Worm (Caenorhabditis elegans) whole organism, L4/young adult: ENCODE measurements around the gene F58E6.8.

ENCODE experiments used
- W03F9.2 ChIP-seq: fragments of 150-350 bp; optimal IDR thresholded peaks from 2 replicates; lab custom pipeline; 2014; ENCODE audit warnings: missing biosample characterization, missing genetic modification characterization
- dao-5 ChIP-seq: sonication (generic microtip); optimal IDR thresholded peaks from 2 replicates; lab custom pipeline; 2016; ENCODE audit warnings: missing genotype, missing genetic modification characterization, moderate library complexity, missing compliant biosample characterization
- him-1 ChIP-seq: sonication (generic microtip); optimal IDR thresholded peaks from 2 replicates; lab custom pipeline; 2016; ENCODE audit warnings: missing genotype, missing genetic modification reagents, missing genetic modification characterization, missing compliant biosample characterization

DNA sequence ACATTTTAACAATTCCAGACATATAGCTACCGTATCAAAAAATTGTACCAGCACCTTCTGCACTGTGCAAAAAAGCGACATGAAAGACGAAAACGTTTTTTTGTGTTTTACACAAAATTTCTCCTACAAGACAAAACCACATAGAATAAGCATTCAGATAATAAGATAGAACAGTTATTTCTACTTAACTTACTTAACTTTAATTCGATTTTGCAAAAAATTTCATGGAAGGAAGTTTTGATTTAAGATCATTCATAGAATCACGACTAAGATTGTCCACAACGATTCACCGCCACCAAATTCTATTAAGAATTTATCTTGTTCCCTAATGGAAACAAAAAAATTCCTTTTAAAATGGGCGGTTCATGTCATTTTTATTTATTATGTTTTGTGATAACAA, 8.1 kb upstream of the F58E6.8 start:
- TF ChIP-seq him-1 (tag; lab: Kevin White, UChicago): no peak
- no peak for TF ChIP-seq dao-5 (tag; lab: Kevin White, UChicago)
- no peak for TF ChIP-seq W03F9.2 (tag; lab: Kevin White, UChicago)
